Worm (Caenorhabditis elegans) whole organism, late embryonic: ENCODE results near the gene str-102.

ENCODE experiments used
- C08G9.2 ChIP-seq: sonication (generic microtip); optimal IDR thresholded peaks from 2 replicates; lab custom pipeline; 2016; ENCODE audit warnings: mild to moderate bottlenecking, missing genetic modification characterization, moderate library complexity, missing compliant biosample characterization
- F13H6.1 ChIP-seq: sonication (generic microtip); optimal IDR thresholded peaks from 2 replicates; lab custom pipeline; 2016; ENCODE audit warnings: missing genetic modification characterization, missing compliant biosample characterization
- ama-1 ChIP-seq: fragments of 150-350 bp; optimal IDR thresholded peaks from 2 replicates; lab custom pipeline; 2014
- ceh-48 ChIP-seq: sonication (generic microtip); optimal IDR thresholded peaks from 2 replicates; lab custom pipeline; 2016; ENCODE audit warnings: missing genetic modification characterization, inconsistent platforms, missing compliant biosample characterization
- elt-2 ChIP-seq: sonication (generic microtip); optimal IDR thresholded peaks from 2 replicates; lab custom pipeline; 2016; ENCODE audit warnings: missing genetic modification reagents, missing genetic modification characterization, missing compliant biosample characterization
- fax-1 ChIP-seq: sonication (generic microtip); optimal IDR thresholded peaks from 2 replicates; lab custom pipeline; 2016; ENCODE audit warnings: missing genotype, missing genetic modification characterization, missing compliant biosample characterization
- gmeb-2 ChIP-seq: sonication (generic microtip); optimal IDR thresholded peaks from 2 replicates; lab custom pipeline; 2016; ENCODE audit warnings: missing genetic modification characterization, inconsistent platforms, missing compliant biosample characterization
- nhr-11 ChIP-seq: fragments of 150-350 bp; optimal IDR thresholded peaks from 2 replicates; lab custom pipeline; 2014; ENCODE audit warnings: missing biosample characterization, missing genetic modification characterization
- pat-9 ChIP-seq: fragments of 200-800 bp; sonication (Bioruptor generic); optimal IDR thresholded peaks from 2 replicates; lab custom pipeline; 2018; ENCODE audit warnings: mild to moderate bottlenecking, missing genetic modification characterization, moderate library complexity, missing compliant biosample characterization
- pax-1 ChIP-seq: fragments of 150-350 bp; optimal IDR thresholded peaks from 2 replicates; lab custom pipeline; 2014; ENCODE audit warnings: missing biosample characterization, missing genetic modification characterization
- rnt-1 ChIP-seq: sonication (generic microtip); optimal IDR thresholded peaks from 2 replicates; lab custom pipeline; 2016; ENCODE audit warnings: missing genetic modification characterization, missing compliant biosample characterization

- no peak for TF ChIP-seq pax-1 (tag; lab: Kevin White, UChicago)
- no peak for TF ChIP-seq pat-9 (tag; lab: Kevin White, UChicago)
- TF ChIP-seq C08G9.2 (tag; lab: Kevin White, UChicago), result no peak
- no peak for TF ChIP-seq nhr-11 (tag; lab: Kevin White, UChicago)
- TF ChIP-seq ama-1 (lab: Kevin White, UChicago), result no peak
- TF ChIP-seq rnt-1, result no peak
- TF ChIP-seq F13H6.1 (tag; lab: Kevin White, UChicago), result no peak
- TF ChIP-seq gmeb-2 (tag; lab: Kevin White, UChicago), result no peak
- TF ChIP-seq elt-2 (tag; lab: Kevin White, UChicago), result no peak
- no peak for TF ChIP-seq fax-1 (tag; lab: Kevin White, UChicago)
- no peak for TF ChIP-seq ceh-48 (tag; lab: Kevin White, UChicago)
Observed at ce11 chrV:15436133-15436532, 51.3 kb downstream of the str-102 start.
